Worm (Caenorhabditis elegans) whole organism, L3 larva: ENCODE results near the gene T12A7.2.

Experiments used
- R02D3.7 ChIP-seq: fragments of 150-350 bp; optimal IDR thresholded peaks from 2 replicates; lab custom pipeline; 2014; ENCODE audit warnings: missing biosample characterization, missing genetic modification characterization
- aly-2 ChIP-seq: fragments of 150-350 bp; optimal IDR thresholded peaks from 2 replicates; lab custom pipeline; 2014; ENCODE audit warnings: missing biosample characterization, missing genetic modification characterization
- ama-1 ChIP-seq: fragments of 150-350 bp; optimal IDR thresholded peaks from 2 replicates; lab custom pipeline; 2018
- egl-27 ChIP-seq: sonication (generic microtip); optimal IDR thresholded peaks from 4 replicates; lab custom pipeline; 2017; ENCODE audit warnings: missing biosample characterization, missing genetic modification reagents, missing genetic modification characterization
- elt-2 ChIP-seq: sonication (generic microtip); optimal IDR thresholded peaks from 2 replicates; lab custom pipeline; 2016; ENCODE audit warnings: missing genetic modification reagents, mild to moderate bottlenecking, missing genetic modification characterization, missing compliant biosample characterization
- fos-1 ChIP-seq: fragments of 150-350 bp; optimal IDR thresholded peaks from 2 replicates; lab custom pipeline; 2014; ENCODE audit warnings: missing biosample characterization, missing genetic modification characterization
- lin-15B ChIP-seq: fragments of 150-350 bp; optimal IDR thresholded peaks from 2 replicates; lab custom pipeline; 2014; ENCODE audit warnings: missing biosample characterization, missing genetic modification characterization
- lin-39 ChIP-seq: fragments of 150-350 bp; optimal IDR thresholded peaks from 2 replicates; lab custom pipeline; 2018; ENCODE audit warnings: missing biosample characterization, missing genetic modification reagents, missing genetic modification characterization
- nhr-11 ChIP-seq: fragments of 150-350 bp; optimal IDR thresholded peaks from 2 replicates; lab custom pipeline; 2014; ENCODE audit warnings: missing biosample characterization, missing genetic modification characterization
- nhr-23 ChIP-seq: fragments of 150-350 bp; optimal IDR thresholded peaks from 2 replicates; lab custom pipeline; 2014; ENCODE audit warnings: missing biosample characterization, missing genetic modification reagents, missing genetic modification characterization
- pha-4 ChIP-seq: fragments of 150-350 bp; optimal IDR thresholded peaks from 2 replicates; lab custom pipeline; 2014; ENCODE audit warnings: missing biosample characterization, missing genetic modification reagents, missing genetic modification characterization
- sea-2 ChIP-seq: fragments of 150-350 bp; sonication (generic microtip); optimal IDR thresholded peaks from 4 replicates; lab custom pipeline; 2014; ENCODE audit warnings: missing biosample characterization, missing genetic modification reagents, missing genetic modification characterization
- ztf-4 ChIP-seq: fragments of 150-350 bp; optimal IDR thresholded peaks from 2 replicates; lab custom pipeline; 2014; ENCODE audit warnings: missing biosample characterization, missing genetic modification characterization

- TF ChIP-seq R02D3.7 (tag; lab: Kevin White, UChicago) (no peak), aly-2 (no peak), fos-1 (tag; lab: Kevin White, UChicago) (no peak), ztf-4 (no peak), sea-2 (GFP tag; lab: Kevin White, UChicago) (no peak), lin-15B (tag; lab: Kevin White, UChicago) (no peak), egl-27 (tag; lab: Kevin White, UChicago) (no peak), nhr-11 (tag; lab: Kevin White, UChicago) (no peak), elt-2 (tag; lab: Kevin White, UChicago) (no peak), ama-1 (lab: Kevin White, UChicago) (no peak), nhr-23 (tag; lab: Kevin White, UChicago) (no peak), pha-4 (tag; lab: Kevin White, UChicago) (no peak), lin-39 (tag; lab: Kevin White, UChicago) (no peak)
Measured at ce11 chrIV:11754328-11754727, 6.6 kb downstream of the T12A7.2 start, which contains the start of gene scl-18.
